Worm (Caenorhabditis elegans) whole organism, young adult: ENCODE measurements around the gene C48B4.7.

Experiments used
- B0261.1 ChIP-seq: sonication (generic microtip); optimal IDR thresholded peaks from 2 replicates; lab custom pipeline; 2016; ENCODE audit warnings: mild to moderate bottlenecking, missing genetic modification characterization, moderate library complexity, missing compliant biosample characterization
- B0336.3 ChIP-seq: fragments of 200-800 bp; sonication (Bioruptor generic); IDR thresholded peaks from 2 replicates; pipeline ENCODE4 v1.3.6; 2022; ENCODE audit warnings: missing genetic modification characterization, missing compliant biosample characterization
- F33H1.4 ChIP-seq: fragments of 200-800 bp; sonication (Bioruptor generic); IDR thresholded peaks from 2 replicates; pipeline ENCODE4 v1.3.6; 2022; ENCODE audit warnings: missing genetic modification reagents, missing genetic modification characterization, missing compliant biosample characterization
- F49E8.2 ChIP-seq: sonication (generic microtip); optimal IDR thresholded peaks from 3 replicates; lab custom pipeline; 2017; ENCODE audit warnings: missing genetic modification characterization, mild to moderate bottlenecking, missing compliant biosample characterization, antibody characterized with exemption, moderate library complexity; ENCODE audit not compliant: insufficient read depth
- F57A8.1 ChIP-seq: fragments of 200-800 bp; sonication (Bioruptor generic); optimal IDR thresholded peaks from 2 replicates; lab custom pipeline; 2018; ENCODE audit warnings: mild to moderate bottlenecking, missing genetic modification characterization, moderate library complexity, missing compliant biosample characterization
- F57C9.4 ChIP-seq: sonication (generic microtip); optimal IDR thresholded peaks from 2 replicates; lab custom pipeline; 2017; ENCODE audit warnings: mild to moderate bottlenecking, missing genetic modification characterization, missing compliant biosample characterization
- Y53G8AR.9 ChIP-seq: fragments of 200-800 bp; sonication (Bioruptor generic); conservative IDR thresholded peaks from 2 replicates; pipeline ENCODE4 v1.3.6; 2022; ENCODE audit warnings: missing genetic modification reagents, missing genetic modification characterization, missing compliant biosample characterization
- ccch-3 ChIP-seq: fragments of 200-800 bp; sonication (Bioruptor generic); optimal IDR thresholded peaks from 2 replicates; lab custom pipeline; 2018; ENCODE audit warnings: mild to moderate bottlenecking, missing genetic modification characterization, missing compliant biosample characterization
- cebp-2 ChIP-seq: fragments of 200-800 bp; sonication (Bioruptor generic); IDR thresholded peaks from 2 replicates; pipeline ENCODE4 v1.3.6; 2022; ENCODE audit warnings: missing genetic modification characterization, missing compliant biosample characterization
- dox-1 ChIP-seq: fragments of 200-800 bp; sonication (Bioruptor generic); IDR thresholded peaks from 2 replicates; pipeline ENCODE4 v1.3.6; 2022; ENCODE audit warnings: missing genetic modification reagents, missing genetic modification characterization, missing compliant biosample characterization
- efl-1 ChIP-seq: fragments of 150-350 bp; optimal IDR thresholded peaks from 2 replicates; lab custom pipeline; 2014; ENCODE audit warnings: missing biosample characterization, missing genetic modification reagents, missing genetic modification characterization
- egl-18 ChIP-seq: fragments of 200-800 bp; sonication (Bioruptor generic); IDR thresholded peaks from 2 replicates; pipeline ENCODE4 v1.3.6; 2022; ENCODE audit warnings: missing genetic modification reagents, missing genetic modification characterization, missing compliant biosample characterization
- fkh-3 ChIP-seq: sonication (generic microtip); optimal IDR thresholded peaks from 2 replicates; lab custom pipeline; 2016; ENCODE audit warnings: mild to moderate bottlenecking, missing genetic modification characterization, missing compliant biosample characterization
- gei-17 ChIP-seq: fragments of 200-800 bp; sonication (Bioruptor generic); optimal IDR thresholded peaks from 2 replicates; lab custom pipeline; 2018; ENCODE audit warnings: mild to moderate bottlenecking, missing genetic modification characterization, missing compliant biosample characterization
- him-1 ChIP-seq: sonication (generic microtip); optimal IDR thresholded peaks from 2 replicates; lab custom pipeline; 2016; ENCODE audit warnings: missing genotype, missing genetic modification reagents, missing genetic modification characterization, missing compliant biosample characterization
- hlh-12 ChIP-seq: sonication (generic microtip); optimal IDR thresholded peaks from 2 replicates; lab custom pipeline; 2016; ENCODE audit warnings: missing genetic modification characterization, missing compliant biosample characterization
- hlh-26 ChIP-seq: fragments of 200-800 bp; sonication (Bioruptor generic); conservative IDR thresholded peaks from 2 replicates; pipeline ENCODE4 v1.3.6; 2022; ENCODE audit warnings: missing genetic modification reagents, missing genetic modification characterization, missing compliant biosample characterization
- lin-26 ChIP-seq: fragments of 200-800 bp; sonication (Bioruptor generic); IDR thresholded peaks from 2 replicates; pipeline ENCODE4 v1.3.6; 2022; ENCODE audit warnings: missing genetic modification reagents, missing genetic modification characterization, missing compliant biosample characterization
- lsl-1 ChIP-seq: fragments of 200-800 bp; sonication (Bioruptor generic); optimal IDR thresholded peaks from 2 replicates; lab custom pipeline; 2018; ENCODE audit warnings: mild to moderate bottlenecking, missing genetic modification characterization, moderate library complexity, missing compliant biosample characterization
- madf-6 ChIP-seq: fragments of 200-800 bp; sonication (Bioruptor generic); IDR thresholded peaks from 2 replicates; pipeline ENCODE4 v1.3.6; 2022; ENCODE audit warnings: missing genetic modification reagents, missing genetic modification characterization, missing compliant biosample characterization
- madf-8 ChIP-seq: fragments of 200-800 bp; sonication (Bioruptor generic); conservative IDR thresholded peaks from 2 replicates; pipeline ENCODE4 v1.3.6; 2022; ENCODE audit warnings: missing genetic modification reagents, missing genetic modification characterization, missing compliant biosample characterization
- mel-28 ChIP-seq: sonication (generic microtip); optimal IDR thresholded peaks from 2 replicates; lab custom pipeline; 2016; ENCODE audit warnings: borderline replicate concordance, mild to moderate bottlenecking, missing genetic modification characterization, missing compliant biosample characterization
- nfya-1 ChIP-seq: sonication (generic microtip); optimal IDR thresholded peaks from 2 replicates; lab custom pipeline; 2017; ENCODE audit warnings: antibody characterized with exemption, missing compliant biosample characterization, missing genetic modification characterization, borderline replicate concordance; ENCODE audit not compliant: insufficient read depth
- nfya-2 ChIP-seq: fragments of 200-800 bp; sonication (Bioruptor generic); IDR thresholded peaks from 2 replicates; pipeline ENCODE4 v1.3.6; 2022; ENCODE audit warnings: missing genetic modification reagents, missing genetic modification characterization, missing compliant biosample characterization
- nhr-27 ChIP-seq: fragments of 200-800 bp; sonication (Bioruptor generic); optimal IDR thresholded peaks from 2 replicates; lab custom pipeline; 2018; ENCODE audit warnings: mild to moderate bottlenecking, missing genetic modification characterization, moderate library complexity, missing compliant biosample characterization
- sea-2 ChIP-seq: fragments of 200-800 bp; sonication (Bioruptor generic); IDR thresholded peaks from 2 replicates; pipeline ENCODE4 v1.3.6; 2022; ENCODE audit warnings: missing genetic modification characterization, missing compliant biosample characterization
- snpc-4 ChIP-seq, 5 experiments: fragments of 150-350 bp in 1 of 5; sonication (generic microtip) in 4 of 5; optimal IDR thresholded peaks; 2 replicates each; lab custom pipeline; 2014 to 2018; ENCODE audit warnings: missing genetic modification characterization in 5 of 5, missing biosample characterization in 3 of 5, antibody characterized with exemption in 2 of 5, mild to moderate bottlenecking in 2 of 5, missing compliant biosample characterization in 2 of 5, missing genotype in 2 of 5, moderate library complexity in 2 of 5, missing genetic modification reagents in 1 of 5
- somi-1 ChIP-seq: fragments of 200-800 bp; sonication (Bioruptor generic); optimal IDR thresholded peaks from 2 replicates; lab custom pipeline; 2018; ENCODE audit warnings: mild to moderate bottlenecking, missing genetic modification characterization, missing compliant biosample characterization
- sptf-2 ChIP-seq: fragments of 200-800 bp; sonication (Bioruptor generic); optimal IDR thresholded peaks from 2 replicates; lab custom pipeline; 2018; ENCODE audit warnings: mild to moderate bottlenecking, missing genetic modification characterization, missing compliant biosample characterization
- tbp1 ChIP-seq: fragments of 200-800 bp; sonication (Bioruptor generic); optimal IDR thresholded peaks from 2 replicates; lab custom pipeline; 2018; ENCODE audit warnings: mild to moderate bottlenecking, missing genetic modification characterization, missing compliant biosample characterization
- xnd-1 ChIP-seq: sonication (generic microtip); optimal IDR thresholded peaks from 2 replicates; lab custom pipeline; 2016; ENCODE audit warnings: missing genotype, missing genetic modification reagents, missing genetic modification characterization, missing compliant biosample characterization
- ztf-18 ChIP-seq: sonication (generic microtip); optimal IDR thresholded peaks from 2 replicates; lab custom pipeline; 2016; ENCODE audit warnings: missing genotype, mild to moderate bottlenecking, missing genetic modification characterization, missing compliant biosample characterization
- ztf-6 ChIP-seq: fragments of 200-800 bp; sonication (Bioruptor generic); IDR thresholded peaks from 2 replicates; pipeline ENCODE4 v1.3.6; 2022; ENCODE audit warnings: missing genetic modification reagents, missing genetic modification characterization, missing compliant biosample characterization

The C48B4.7 gene

ce11 chrIII:9565973-9566372 is 6.7 kb upstream of the C48B4.7 start, which contains the start of gene C48B4.11:
Gene C48B4.11 (minus strand): TSS chrIII:9566115.
- peak; percentile 68 for TF ChIP-seq xnd-1 (tag; lab: Kevin White, UChicago)
- TF ChIP-seq madf-8 (GFP tag; lab: Robert Waterston, UW) = peak; percentile 61
- peak; percentile 25 for TF ChIP-seq F49E8.2 (tag; lab: Kevin White, UChicago)
- TF ChIP-seq efl-1 (GFP tag; lab: Kevin White, UChicago) = peak; percentile 12
- TF ChIP-seq dox-1 (GFP tag; lab: Robert Waterston, UW) = 0 out of 2 replicates have a peak, but pooled peaks have one; percentile 20
- no peak for TF ChIP-seq sptf-2 (GFP tag; lab: Kevin White, UChicago)
- no peak for TF ChIP-seq somi-1 (GFP tag; lab: Kevin White, UChicago)
- no peak for TF ChIP-seq F57A8.1 (GFP tag; lab: Kevin White, UChicago)
- peak; percentile 93 for TF ChIP-seq lsl-1 (GFP tag; lab: Kevin White, UChicago)
- TF ChIP-seq sea-2 (GFP tag; lab: Robert Waterston, UW) = no peak
- TF ChIP-seq lin-26 (GFP tag; lab: Robert Waterston, UW) = no peak
- TF ChIP-seq F33H1.4 (GFP tag; lab: Robert Waterston, UW) = peak; percentile 87
- peak; percentile 82 for TF ChIP-seq madf-6 (GFP tag; lab: Robert Waterston, UW)
- TF ChIP-seq him-1 (tag; lab: Kevin White, UChicago) = peak; percentile 48
- TF ChIP-seq gei-17 (GFP tag; lab: Kevin White, UChicago) = no peak

- TF ChIP-seq cebp-2 (GFP tag; lab: Robert Waterston, UW) (no peak), nfya-2 (no peak), nhr-27 (tag; lab: Kevin White, UChicago) (no peak), Y53G8AR.9 (GFP tag; lab: Robert Waterston, UW) (no peak), fkh-3 (tag; lab: Kevin White, UChicago) (no peak), tbp1 (no peak), mel-28 (tag; lab: Kevin White, UChicago) (no peak), madf-6 (GFP tag; lab: Robert Waterston, UW) (0 out of 2 replicates have a peak, but pooled peaks have one; percentile 12), snpc-4 (GFP tag; optimal IDR thresholded peaks at IDR 0.05; lab: Kevin White, UChicago) (no peak), snpc-4 (tag; optimal IDR thresholded peaks at IDR 0.05; lab: Kevin White, UChicago) (no peak)
Measured at ce11 chrIII:9564410-9564809, 5.2 kb upstream of the C48B4.7 start, which contains the start of gene C48B4.10. Gene C48B4.10 (minus strand): TSS chrIII:9564510.

ce11 chrIII:9563235-9563634 is 4.0 kb upstream of the C48B4.7 start, which contains the start of gene C48B4.9:
Gene C48B4.9 (minus strand): TSS chrIII:9563335.
- TF ChIP-seq ccch-3 (GFP tag; lab: Kevin White, UChicago) (no peak), ztf-6 (GFP tag; lab: Robert Waterston, UW) (no peak), nfya-1 (no peak), egl-18 (no peak), F49E8.2 (tag; lab: Kevin White, UChicago) (no peak), B0261.1 (tag; lab: Kevin White, UChicago) (no peak)

ce11 chrIII:9561158-9561557 is 1.9 kb upstream of the C48B4.7 start, which contains the start of gene C48B4.8:
Gene C48B4.8 (minus strand): TSS chrIII:9561258.
- TF ChIP-seq mel-28 (tag; lab: Kevin White, UChicago) = no peak
- TF ChIP-seq F57C9.4 = no peak
- TF ChIP-seq ztf-18 (tag; lab: Kevin White, UChicago) = no peak
- no peak for TF ChIP-seq hlh-26 (GFP tag; lab: Robert Waterston, UW)
- no peak for TF ChIP-seq hlh-12
- no peak for TF ChIP-seq B0336.3 (GFP tag; lab: Robert Waterston, UW)
- no peak for TF ChIP-seq fkh-3 (tag; lab: Kevin White, UChicago)
- TF ChIP-seq, all 124 proteins: peak for 0
